Worm (Caenorhabditis elegans) whole organism, L1 larva: ENCODE results near the gene K01C8.2.

ENCODE experiments used
- ceh-8 ChIP-seq: fragments of 200-800 bp; sonication (Bioruptor generic); optimal IDR thresholded peaks from 2 replicates; lab custom pipeline; 2018; ENCODE audit warnings: mild to moderate bottlenecking, missing genetic modification characterization, moderate library complexity, missing compliant biosample characterization
- ceh-82 ChIP-seq, 3 experiments: fragments of 150-350 bp in 1 of 3; sonication (generic microtip) in 2 of 3; optimal IDR thresholded peaks; 2 replicates each; lab custom pipeline; 2014 to 2017; ENCODE audit warnings: missing biosample characterization in 3 of 3, missing genetic modification characterization in 3 of 3
- fos-1 ChIP-seq: fragments of 150-350 bp; optimal IDR thresholded peaks from 2 replicates; lab custom pipeline; 2014; ENCODE audit warnings: missing biosample characterization, missing genetic modification characterization
- grh-1 ChIP-seq: fragments of 200-800 bp; sonication (Bioruptor generic); IDR thresholded peaks from 2 replicates; pipeline ENCODE4 v1.3.6; 2022; ENCODE audit warnings: missing genetic modification reagents, missing genetic modification characterization, missing compliant biosample characterization
- lin-39 ChIP-seq: fragments of 150-350 bp; optimal IDR thresholded peaks from 2 replicates; lab custom pipeline; 2014; ENCODE audit warnings: missing biosample characterization, missing genetic modification reagents, missing genetic modification characterization
- nhr-11 ChIP-seq: fragments of 150-350 bp; optimal IDR thresholded peaks from 2 replicates; lab custom pipeline; 2014; ENCODE audit warnings: missing biosample characterization, missing genetic modification characterization
- nhr-237 ChIP-seq: fragments of 150-350 bp; optimal IDR thresholded peaks from 2 replicates; lab custom pipeline; 2014; ENCODE audit warnings: missing biosample characterization, missing genetic modification characterization
- unc-98 ChIP-seq: fragments of 200-800 bp; sonication (Bioruptor generic); IDR thresholded peaks from 2 replicates; pipeline ENCODE4 v1.3.6; 2022; ENCODE audit warnings: missing genetic modification characterization, missing compliant biosample characterization

DNA sequence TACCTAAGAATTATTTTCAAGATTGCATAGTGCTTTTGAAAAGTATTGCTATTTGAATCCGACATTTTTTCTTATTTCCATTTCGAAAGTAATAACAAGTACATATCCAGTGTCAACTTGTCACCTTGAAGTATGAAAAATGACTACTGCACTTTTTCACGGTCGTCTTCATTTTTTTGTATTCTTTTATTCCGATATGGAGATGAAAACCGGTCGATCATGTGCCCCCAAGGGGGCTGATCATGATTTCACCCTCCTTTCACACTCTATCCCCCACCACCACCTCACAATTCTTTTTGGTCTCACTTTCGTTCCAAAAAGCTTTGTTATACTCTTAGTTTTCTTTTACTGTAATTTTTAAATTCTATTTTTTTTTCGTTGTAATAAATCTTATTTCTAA, 43.3 kb downstream of the K01C8.2 start:
- TF ChIP-seq grh-1 (GFP tag; lab: Robert Waterston, UW) (0 out of 2 replicates have a peak, but pooled peaks have one; percentile 16), nhr-11 (tag; lab: Kevin White, UChicago) (no peak), lin-39 (tag; lab: Kevin White, UChicago) (no peak), ceh-8 (no peak), nhr-237 (tag; lab: Kevin White, UChicago) (no peak), ceh-82 (tag; optimal IDR thresholded peaks at IDR 0.05; lab: Kevin White, UChicago) (no peak), unc-98 (GFP tag; lab: Robert Waterston, UW) (no peak), fos-1 (tag; lab: Kevin White, UChicago) (no peak)
